Fruit fly (Drosophila melanogaster) whole organism, prepupa: ENCODE measurements around the gene CG46458.

Source experiments
- Blimp-1 ChIP-seq: fragments of 200-800 bp; sonication (Bioruptor generic); optimal IDR thresholded peaks from 3 replicates; lab custom pipeline; 2017; ENCODE audit warnings: missing biosample characterization, missing genetic modification characterization, mild to moderate bottlenecking, moderate library complexity, missing genetic modification reagents
- CG10631 ChIP-seq: fragments of 200-800 bp; sonication (Bioruptor generic); optimal IDR thresholded peaks from 2 replicates; lab custom pipeline; 2016; ENCODE audit warnings: missing biosample characterization, missing genetic modification characterization
- CG10669 ChIP-seq: fragments of 200-800 bp; sonication (Bioruptor generic); optimal IDR thresholded peaks from 3 replicates; lab custom pipeline; 2018; ENCODE audit warnings: missing biosample characterization, mild to moderate bottlenecking, missing genetic modification characterization, moderate library complexity
- CG11902 ChIP-seq: fragments of 200-800 bp; sonication (Bioruptor generic); optimal IDR thresholded peaks from 3 replicates; lab custom pipeline; 2016; ENCODE audit warnings: missing biosample characterization, missing genetic modification characterization
- CG15336 ChIP-seq: fragments of 200-800 bp; sonication (Bioruptor generic); IDR thresholded peaks from 2 replicates; pipeline ENCODE4 v1.3.6; 2022; ENCODE audit warnings: missing biosample characterization, missing genetic modification characterization
- CG1621 ChIP-seq: fragments of 200-800 bp; sonication (Bioruptor generic); optimal IDR thresholded peaks from 3 replicates; lab custom pipeline; 2018; ENCODE audit warnings: missing biosample characterization, mild to moderate bottlenecking, missing genetic modification characterization
- CG16779 ChIP-seq: fragments of 200-800 bp; sonication (Bioruptor generic); optimal IDR thresholded peaks from 3 replicates; lab custom pipeline; 2017; ENCODE audit warnings: missing biosample characterization, mild to moderate bottlenecking, missing genetic modification characterization
- CG3032 ChIP-seq: fragments of 200-800 bp; optimal IDR thresholded peaks from 2 replicates; lab custom pipeline; 2019; ENCODE audit warnings: missing biosample characterization, mild to moderate bottlenecking, missing genetic modification characterization, moderate library complexity
- CG31627 ChIP-seq: fragments of 200-800 bp; sonication (Bioruptor generic); optimal IDR thresholded peaks from 3 replicates; lab custom pipeline; 2016; ENCODE audit warnings: missing biosample characterization, missing genetic modification characterization
- CG32006 ChIP-seq: fragments of 200-800 bp; sonication (Bioruptor generic); optimal IDR thresholded peaks from 3 replicates; lab custom pipeline; 2017; ENCODE audit warnings: missing biosample characterization, mild to moderate bottlenecking, missing genetic modification characterization
- CG34406 ChIP-seq: fragments of 200-800 bp; sonication (Bioruptor generic); optimal IDR thresholded peaks from 3 replicates; lab custom pipeline; 2016; ENCODE audit warnings: missing biosample characterization, missing genetic modification characterization
- CG3919 ChIP-seq: fragments of 200-800 bp; sonication (Bioruptor generic); optimal IDR thresholded peaks from 3 replicates; lab custom pipeline; 2016; ENCODE audit warnings: missing biosample characterization, missing genetic modification characterization
- CG4318 ChIP-seq: fragments of 200-800 bp; sonication (Bioruptor generic); optimal IDR thresholded peaks from 3 replicates; lab custom pipeline; 2017; ENCODE audit warnings: missing biosample characterization, mild to moderate bottlenecking, missing genetic modification characterization
- CG6276 ChIP-seq: fragments of 200-800 bp; sonication (Bioruptor generic); optimal IDR thresholded peaks from 2 replicates; lab custom pipeline; 2017; ENCODE audit warnings: missing biosample characterization, mild to moderate bottlenecking, missing genetic modification characterization
- CG6792 ChIP-seq: fragments of 200-800 bp; sonication (Bioruptor generic); optimal IDR thresholded peaks from 3 replicates; lab custom pipeline; 2016; ENCODE audit warnings: missing biosample characterization, missing genetic modification characterization
- CG6808 ChIP-seq: fragments of 200-800 bp; sonication (Bioruptor generic); optimal IDR thresholded peaks from 3 replicates; lab custom pipeline; 2017; ENCODE audit warnings: missing biosample characterization, missing genetic modification characterization, mild to moderate bottlenecking, moderate library complexity, missing genetic modification reagents
- CG7368 ChIP-seq: fragments of 200-800 bp; sonication (Bioruptor generic); optimal IDR thresholded peaks from 3 replicates; lab custom pipeline; 2016; ENCODE audit warnings: missing biosample characterization, missing genetic modification characterization
- CG8119 ChIP-seq: fragments of 200-800 bp; sonication (Bioruptor generic); IDR thresholded peaks from 3 replicates; pipeline ENCODE4 v1.3.6; 2022; ENCODE audit warnings: missing biosample characterization, missing genetic modification characterization
- CG8319 ChIP-seq: fragments of 200-800 bp; sonication (Bioruptor generic); optimal IDR thresholded peaks from 3 replicates; lab custom pipeline; 2016; ENCODE audit warnings: missing biosample characterization, missing genetic modification characterization
- CG8632 ChIP-seq: fragments of 200-800 bp; sonication (Bioruptor generic); optimal IDR thresholded peaks from 3 replicates; lab custom pipeline; 2016; ENCODE audit warnings: missing biosample characterization, missing genetic modification characterization
- CG9139 ChIP-seq: fragments of 200-800 bp; sonication (Bioruptor generic); optimal IDR thresholded peaks from 3 replicates; lab custom pipeline; 2017; ENCODE audit warnings: missing biosample characterization, mild to moderate bottlenecking, missing genetic modification characterization
- Eip75B ChIP-seq: fragments of 200-800 bp; sonication (Bioruptor generic); optimal IDR thresholded peaks from 3 replicates; lab custom pipeline; 2016; ENCODE audit warnings: missing biosample characterization, missing genetic modification characterization
- Eip78C ChIP-seq: fragments of 200-800 bp; sonication (Bioruptor generic); peaks from one replicate; lab custom pipeline; 2016; ENCODE audit warnings: missing biosample characterization, missing genetic modification characterization
- Eip93F ChIP-seq: fragments of 200-800 bp; sonication (Bioruptor generic); optimal IDR thresholded peaks from 2 replicates; lab custom pipeline; 2016; ENCODE audit warnings: missing biosample characterization, mild to moderate bottlenecking, missing genetic modification characterization
- Ets21C ChIP-seq: fragments of 200-800 bp; sonication (Bioruptor generic); optimal IDR thresholded peaks from 3 replicates; lab custom pipeline; 2016; ENCODE audit warnings: missing biosample characterization, missing genetic modification characterization
- Ets96B ChIP-seq: fragments of 200-800 bp; optimal IDR thresholded peaks from 2 replicates; lab custom pipeline; 2019; ENCODE audit warnings: missing biosample characterization, mild to moderate bottlenecking, missing genetic modification characterization, moderate library complexity
- Gug ChIP-seq: fragments of 200-800 bp; sonication (Bioruptor generic); IDR thresholded peaks from 2 replicates; pipeline ENCODE4 v1.3.6; 2022; ENCODE audit warnings: missing biosample characterization, missing genetic modification characterization
- Hr38 ChIP-seq: sonication (Bioruptor generic); optimal IDR thresholded peaks from 2 replicates; lab custom pipeline; 2016; ENCODE audit warnings: missing biosample characterization, missing genetic modification characterization
- Hr4 ChIP-seq: fragments of 200-800 bp; sonication (Bioruptor generic); optimal IDR thresholded peaks from 3 replicates; lab custom pipeline; 2016; ENCODE audit warnings: missing biosample characterization, missing genetic modification characterization
- Met ChIP-seq: fragments of 200-800 bp; sonication (Bioruptor generic); optimal IDR thresholded peaks from 3 replicates; lab custom pipeline; 2016; ENCODE audit warnings: missing biosample characterization, missing genetic modification characterization
- OdsH ChIP-seq: fragments of 200-800 bp; sonication (Bioruptor generic); optimal IDR thresholded peaks from 3 replicates; lab custom pipeline; 2016; ENCODE audit warnings: missing biosample characterization, missing genetic modification characterization
- Smox ChIP-seq: fragments of 200-800 bp; sonication (Bioruptor generic); optimal IDR thresholded peaks from 3 replicates; lab custom pipeline; 2016; ENCODE audit warnings: missing biosample characterization, missing genetic modification characterization
- Sox102F ChIP-seq: fragments of 200-800 bp; sonication (Bioruptor generic); optimal IDR thresholded peaks from 2 replicates; lab custom pipeline; 2016; ENCODE audit warnings: missing biosample characterization, mild to moderate bottlenecking, missing genetic modification characterization
- achi ChIP-seq: fragments of 200-800 bp; sonication (Bioruptor generic); optimal IDR thresholded peaks from 3 replicates; lab custom pipeline; 2016; ENCODE audit warnings: missing biosample characterization, missing genetic modification characterization
- cyc ChIP-seq: fragments of 200-800 bp; sonication (Bioruptor generic); optimal IDR thresholded peaks from 3 replicates; lab custom pipeline; 2016; ENCODE audit warnings: missing biosample characterization, missing genetic modification characterization
- dac ChIP-seq: fragments of 200-800 bp; sonication (Bioruptor generic); optimal IDR thresholded peaks from 2 replicates; lab custom pipeline; 2017; ENCODE audit warnings: missing biosample characterization, mild to moderate bottlenecking, missing genetic modification characterization
- eg ChIP-seq: fragments of 200-800 bp; sonication (Bioruptor generic); IDR thresholded peaks from 3 replicates; pipeline ENCODE4 v1.3.6; 2022; ENCODE audit warnings: missing biosample characterization, missing genetic modification characterization
- esn ChIP-seq: fragments of 200-800 bp; sonication (Bioruptor generic); optimal IDR thresholded peaks from 2 replicates; lab custom pipeline; 2016; ENCODE audit warnings: missing biosample characterization, mild to moderate bottlenecking, missing genetic modification characterization, moderate library complexity
- fd59A ChIP-seq: fragments of 200-800 bp; sonication (Bioruptor generic); optimal IDR thresholded peaks from 2 replicates; lab custom pipeline; 2017; ENCODE audit warnings: missing biosample characterization, mild to moderate bottlenecking, missing genetic modification characterization, missing genetic modification reagents
- fd85E ChIP-seq: fragments of 200-800 bp; sonication (Bioruptor generic); optimal IDR thresholded peaks from 3 replicates; lab custom pipeline; 2016; ENCODE audit warnings: missing biosample characterization, missing genetic modification characterization
- fkh ChIP-seq: fragments of 200-800 bp; sonication (Bioruptor generic); optimal IDR thresholded peaks from 3 replicates; lab custom pipeline; 2017; ENCODE audit warnings: missing biosample characterization, mild to moderate bottlenecking, missing genetic modification characterization, moderate library complexity
- lz ChIP-seq: fragments of 200-800 bp; sonication (Bioruptor generic); optimal IDR thresholded peaks from 3 replicates; lab custom pipeline; 2016; ENCODE audit warnings: missing biosample characterization, missing genetic modification characterization
- net ChIP-seq: fragments of 200-800 bp; sonication (Bioruptor generic); optimal IDR thresholded peaks from 3 replicates; lab custom pipeline; 2016; ENCODE audit warnings: missing biosample characterization, missing genetic modification characterization
- salr ChIP-seq, 2 experiments: fragments of 200-800 bp; sonication (Bioruptor generic); optimal IDR thresholded peaks; 3 replicates each; lab custom pipeline; 2016 to 2018; ENCODE audit warnings: missing biosample characterization in 2 of 2, missing genetic modification characterization in 2 of 2, mild to moderate bottlenecking in 1 of 2
- spab ChIP-seq: fragments of 200-800 bp; sonication (Bioruptor generic); optimal IDR thresholded peaks from 2 replicates; lab custom pipeline; 2017; ENCODE audit warnings: missing biosample characterization, mild to moderate bottlenecking, missing genetic modification characterization, missing genetic modification reagents
- ss ChIP-seq, 2 experiments: fragments of 200-800 bp; sonication (Bioruptor generic); optimal IDR thresholded peaks; 2 replicates in 1 of 2; 3 replicates in 1 of 2; lab custom pipeline; 2017 to 2018; ENCODE audit warnings: mild to moderate bottlenecking in 2 of 2, missing biosample characterization in 2 of 2, missing genetic modification characterization in 2 of 2, moderate library complexity in 1 of 2
- svp ChIP-seq: fragments of 200-800 bp; sonication (Bioruptor generic); peaks from one replicate; lab custom pipeline; 2016; ENCODE audit warnings: missing biosample characterization, missing genetic modification characterization
- topi ChIP-seq: fragments of 200-800 bp; sonication (Bioruptor generic); optimal IDR thresholded peaks from 3 replicates; lab custom pipeline; 2016; ENCODE audit warnings: missing biosample characterization, missing genetic modification characterization
- vri ChIP-seq: fragments of 200-800 bp; sonication (Bioruptor generic); optimal IDR thresholded peaks from 3 replicates; lab custom pipeline; 2016; ENCODE audit warnings: missing biosample characterization, mild to moderate bottlenecking, missing genetic modification characterization

Gene CG46458

dm6 chr3R:6921256-6921966 lies 36.8 kb downstream of the CG46458 start:
- TF ChIP-seq svp (GFP tag; lab: Kevin White, UChicago) (peak; percentile 13), CG3919 (GFP tag; lab: Kevin White, UChicago) (no peak), Sox102F (GFP tag; lab: Kevin White, UChicago) (no peak), CG1621 (tag; lab: Kevin White, UChicago) (no peak)

DNA sequence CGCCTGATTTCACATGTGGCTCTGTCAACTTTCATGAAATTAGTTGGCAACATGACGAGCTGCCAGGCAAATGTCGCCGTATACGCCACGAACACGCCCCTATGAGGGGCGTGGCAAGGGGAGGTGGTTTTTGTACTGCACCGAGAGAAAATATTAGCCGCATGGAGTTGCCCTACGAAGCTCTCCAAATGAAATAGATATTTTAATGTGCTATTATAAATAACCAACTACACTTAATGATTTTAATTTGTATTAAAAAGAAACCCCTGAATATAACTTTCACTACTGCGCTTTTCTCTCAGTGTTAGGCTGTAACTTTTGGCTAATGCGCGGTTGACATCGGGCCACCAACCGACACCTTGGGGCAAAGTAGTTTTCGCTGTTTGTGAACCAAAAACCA lies 38.2 kb downstream of the CG46458 start:
- TF ChIP-seq dac (GFP tag; lab: Kevin White, UChicago), result peak; percentile 32
- TF ChIP-seq Blimp-1 (GFP tag; lab: Kevin White, UChicago), result no peak
- TF ChIP-seq Ets21C (GFP tag; lab: Kevin White, UChicago), result no peak
- peak; percentile 31 for TF ChIP-seq CG10631 (GFP tag; lab: Kevin White, UChicago)
- TF ChIP-seq CG8632 (GFP tag; lab: Kevin White, UChicago), result no peak
- peak; percentile 14 for TF ChIP-seq achi (GFP tag; lab: Kevin White, UChicago)
- TF ChIP-seq CG34406 (GFP tag; lab: Kevin White, UChicago), result no peak
- peak; percentile 61 for TF ChIP-seq Gug
- peak; percentile 71 for TF ChIP-seq svp (GFP tag; lab: Kevin White, UChicago)
- TF ChIP-seq CG3032, result no peak
- no peak for TF ChIP-seq vri (GFP tag; lab: Kevin White, UChicago)
- TF ChIP-seq CG8119, result peak; percentile 75
- no peak for TF ChIP-seq CG6792 (GFP tag; lab: Kevin White, UChicago)
- TF ChIP-seq CG10669 (GFP tag; lab: Kevin White, UChicago), result no peak
- TF ChIP-seq CG8319 (GFP tag; lab: Kevin White, UChicago), result no peak
- TF ChIP-seq ss (GFP tag; optimal IDR thresholded peaks at IDR 0.05; lab: Kevin White, UChicago), result no peak
- no peak for TF ChIP-seq CG31627 (GFP tag; lab: Kevin White, UChicago)
- TF ChIP-seq CG32006 (GFP tag; lab: Kevin White, UChicago), result peak; percentile 69
- TF ChIP-seq CG15336, result peak; percentile 79
- peak; percentile 79 for TF ChIP-seq Hr4 (GFP tag; lab: Kevin White, UChicago)
- no peak for TF ChIP-seq CG11902 (GFP tag; lab: Kevin White, UChicago)
- no peak for TF ChIP-seq salr (GFP tag; optimal IDR thresholded peaks at IDR 0.05; lab: Kevin White, UChicago)
- no peak for TF ChIP-seq Eip75B (GFP tag; lab: Kevin White, UChicago)
- no peak for TF ChIP-seq CG16779 (tag; lab: Kevin White, UChicago)
- TF ChIP-seq CG7368 (GFP tag; lab: Kevin White, UChicago), result no peak
- no peak for TF ChIP-seq topi (GFP tag; lab: Kevin White, UChicago)
- TF ChIP-seq Smox (GFP tag; lab: Kevin White, UChicago), result no peak
- TF ChIP-seq CG6808 (GFP tag; lab: Kevin White, UChicago), result no peak
- TF ChIP-seq CG6276 (GFP tag; lab: Kevin White, UChicago), result peak; percentile 56
- peak; percentile 38 for TF ChIP-seq OdsH (GFP tag; lab: Kevin White, UChicago)
- TF ChIP-seq fkh (GFP tag; lab: Kevin White, UChicago), result no peak
- TF ChIP-seq Hr38 (GFP tag; lab: Kevin White, UChicago), result no peak
- peak; percentile 80 for TF ChIP-seq Eip78C (GFP tag; lab: Kevin White, UChicago)
- no peak for TF ChIP-seq cyc
- peak; percentile 78 for TF ChIP-seq eg
- TF ChIP-seq Sox102F (GFP tag; lab: Kevin White, UChicago), result no peak
- no peak for TF ChIP-seq esn (GFP tag; lab: Kevin White, UChicago)
- no peak for TF ChIP-seq Ets96B (tag; lab: Kevin White, UChicago)
- TF ChIP-seq fd85E, result no peak
- TF ChIP-seq CG4318, result peak; percentile 25
- no peak for TF ChIP-seq CG9139
- TF ChIP-seq lz (GFP tag; lab: Kevin White, UChicago), result peak; percentile 0
- TF ChIP-seq Eip93F (GFP tag; lab: Kevin White, UChicago), result no peak
- peak; percentile 30 for TF ChIP-seq net
- TF ChIP-seq spab (GFP tag; lab: Kevin White, UChicago), result no peak
- TF ChIP-seq Met (GFP tag; lab: Kevin White, UChicago), result peak; percentile 6
- no peak for TF ChIP-seq fd59A
- TF ChIP-seq CG3919 (GFP tag; lab: Kevin White, UChicago), result peak; percentile 8
